ENCODE assay signal across 1 fruit fly cellular context in genomic region chr3L:17999406-18000101, dm6.
TF ChIP-seq lines count a peak whose summit lies in the region.

No protein-coding gene starts in this region.

TF ChIP-seq in whole organism, embryonic, 481 proteins besides CTCF, POLR2A, EP300 and RAD21 (continued from another document and continues in another):
- TF ChIP-seq ken (GFP tag; IDR thresholded peaks at IDR 0.05; lab: Robert Waterston, UW) (peak; percentile 35; the same call in 2 of the 3 replicates), wek (GFP tag; optimal IDR thresholded peaks at IDR 0.05; lab: Kevin White, UChicago) (peak; percentile 21), tx (GFP tag; optimal IDR thresholded peaks at IDR 0.05; lab: Kevin White, UChicago) (peak; percentile 90), CG30020 (tag; optimal IDR thresholded peaks at IDR 0.05; lab: Kevin White, UChicago) (peak; percentile 83), CG15601 (tag; optimal IDR thresholded peaks at IDR 0.05; lab: Kevin White, UChicago) (peak; percentile 91), Nf-YB (GFP tag; optimal IDR thresholded peaks at IDR 0.05; lab: Kevin White, UChicago) (peak; percentile 85), abd-A (tag; optimal IDR thresholded peaks at IDR 0.05; lab: Kevin White, UChicago) (peak; percentile 34), gem (tag; optimal IDR thresholded peaks at IDR 0.05; lab: Kevin White, UChicago) (peak; percentile 95), HLHmδ (GFP tag; optimal IDR thresholded peaks at IDR 0.05; lab: Kevin White, UChicago) (peak; percentile 85), CG17912 (GFP tag; optimal IDR thresholded peaks at IDR 0.05; lab: Kevin White, UChicago) (peak; percentile 72), CG43689 (GFP tag; IDR thresholded peaks at IDR 0.05; lab: Robert Waterston, UW) (0 out of 2 replicates have a peak, but pooled peaks have one; percentile 11), Kr (GFP tag; optimal IDR thresholded peaks at IDR 0.05; lab: Kevin White, UChicago) (no peak), bcd (GFP tag; optimal IDR thresholded peaks at IDR 0.05; lab: Kevin White, UChicago) (peak; percentile 94), Bgb (GFP tag; IDR thresholded peaks at IDR 0.05; lab: Robert Waterston, UW; ENCODE audit: partially characterized antibody) (peak; percentile 56; the same call in 1 of the 2 replicates), Blimp-1 (GFP tag; optimal IDR thresholded peaks at IDR 0.05; lab: Kevin White, UChicago) (peak; percentile 91), CG11695 (GFP tag; IDR thresholded peaks at IDR 0.05; lab: Robert Waterston, UW) (peak; percentile 95), CrebB (tag; optimal IDR thresholded peaks at IDR 0.05; lab: Kevin White, UChicago) (peak; percentile 91), ato (GFP tag; IDR thresholded peaks at IDR 0.05; lab: Robert Waterston, UW; ENCODE audit: partially characterized antibody) (0 out of 2 replicates have a peak, but pooled peaks have one; percentile 31), unc-4 (GFP tag; IDR thresholded peaks at IDR 0.05; lab: Robert Waterston, UW; ENCODE audit: partially characterized antibody) (no peak), sna (GFP tag; IDR thresholded peaks at IDR 0.05; lab: Robert Waterston, UW; ENCODE audit: partially characterized antibody) (no peak), dati (GFP tag; IDR thresholded peaks at IDR 0.05; lab: Robert Waterston, UW) (0 out of 2 replicates have a peak, but pooled peaks have one; percentile 12), bbx (GFP tag; IDR thresholded peaks at IDR 0.05; lab: Robert Waterston, UW; ENCODE audit: partially characterized antibody) (peak; percentile 58), jing (GFP tag; optimal IDR thresholded peaks at IDR 0.05; lab: Kevin White, UChicago) (peak; percentile 79), CG2129 (GFP tag; IDR thresholded peaks at IDR 0.05; lab: Robert Waterston, UW; ENCODE audit: partially characterized antibody) (no peak), ATbp (GFP tag; optimal IDR thresholded peaks at IDR 0.05; lab: Kevin White, UChicago) (peak; percentile 83), Dip2 (GFP tag; IDR thresholded peaks at IDR 0.05; lab: Robert Waterston, UW) (no peak), trh (GFP tag; optimal IDR thresholded peaks at IDR 0.05; lab: Kevin White, UChicago) (peak; percentile 2), seq (GFP tag; IDR thresholded peaks at IDR 0.05; lab: Robert Waterston, UW) (peak; percentile 92), CG8359 (GFP tag; optimal IDR thresholded peaks at IDR 0.05; lab: Kevin White, UChicago; ENCODE audit: borderline replicate concordance) (peak; percentile 86), dpn (GFP tag; optimal IDR thresholded peaks at IDR 0.05; lab: Kevin White, UChicago) (peak; percentile 93 to 94), Atf6 (GFP tag; IDR thresholded peaks at IDR 0.05; lab: Robert Waterston, UW) (peak; percentile 87), CG34376 (GFP tag; optimal IDR thresholded peaks at IDR 0.05; lab: Kevin White, UChicago) (peak; percentile 97), CG4707 (GFP tag; optimal IDR thresholded peaks at IDR 0.05; lab: Kevin White, UChicago) (peak; percentile 78), CG14710 (tag; optimal IDR thresholded peaks at IDR 0.05; lab: Kevin White, UChicago) (peak; percentile 96), Vsx1 (GFP tag; optimal IDR thresholded peaks at IDR 0.05; lab: Kevin White, UChicago) (peak; percentile 75), Sin3A (optimal IDR thresholded peaks at IDR 0.05; lab: Kevin White, UChicago) (no peak), oc (tag; optimal IDR thresholded peaks at IDR 0.05; lab: Kevin White, UChicago) (peak; percentile 89), prd (optimal IDR thresholded peaks at IDR 0.05; lab: Kevin White, UChicago) (no peak), prd (GFP tag; IDR thresholded peaks at IDR 0.05; lab: Robert Waterston, UW) (peak; percentile 84), cas (GFP tag; IDR thresholded peaks at IDR 0.05; lab: Robert Waterston, UW) (no peak; the same call in 1 of the 2 replicates), sd (tag; optimal IDR thresholded peaks at IDR 0.05; lab: Kevin White, UChicago) (peak; percentile 29), Mrtf (GFP tag; IDR thresholded peaks at IDR 0.05; lab: Robert Waterston, UW) (peak; percentile 75), nom (GFP tag; optimal IDR thresholded peaks at IDR 0.05; lab: Kevin White, UChicago) (peak; percentile 89), vfl (GFP tag; optimal IDR thresholded peaks at IDR 0.05; lab: Kevin White, UChicago) (peak; percentile 72), rib (GFP tag; IDR thresholded peaks at IDR 0.05; lab: Robert Waterston, UW) (no peak; the same call in 1 of the 2 replicates), Drgx (GFP tag; IDR thresholded peaks at IDR 0.05; lab: Robert Waterston, UW) (peak; percentile 85), CG4617 (GFP tag; optimal IDR thresholded peaks at IDR 0.05; lab: Kevin White, UChicago; ENCODE audit: borderline replicate concordance) (peak; percentile 80), CG10321 (GFP tag; IDR thresholded peaks at IDR 0.05; lab: Robert Waterston, UW) (peak; percentile 58; the same call in 1 of the 2 replicates), lbe (GFP tag; optimal IDR thresholded peaks at IDR 0.05; lab: Kevin White, UChicago) (peak; percentile 96), Jarid2 (GFP tag; optimal IDR thresholded peaks at IDR 0.05; lab: Kevin White, UChicago) (peak; percentile 96), tio (GFP tag; optimal IDR thresholded peaks at IDR 0.05; lab: Kevin White, UChicago) (peak; percentile 86), CG2202 (tag; optimal IDR thresholded peaks at IDR 0.05; lab: Kevin White, UChicago) (peak; percentile 93), knrl (GFP tag; IDR thresholded peaks at IDR 0.05; lab: Robert Waterston, UW; ENCODE audit: partially characterized antibody) (0 out of 3 replicates have a peak, but pooled peaks have one; percentile 23), vvl (GFP tag; IDR thresholded peaks at IDR 0.05; lab: Robert Waterston, UW) (peak; percentile 91), Dbx (GFP tag; IDR thresholded peaks at IDR 0.05; lab: Robert Waterston, UW) (peak; percentile 77), Rfx (GFP tag; IDR thresholded peaks at IDR 0.05; lab: Robert Waterston, UW) (peak; percentile 88), Hr3 (GFP tag; optimal IDR thresholded peaks at IDR 0.05; lab: Kevin White, UChicago) (peak; percentile 87), lilli (GFP tag; optimal IDR thresholded peaks at IDR 0.05; lab: Kevin White, UChicago) (peak; percentile 96), ara (GFP tag; IDR thresholded peaks at IDR 0.05; lab: Robert Waterston, UW) (peak; percentile 86), NfI (GFP tag; optimal IDR thresholded peaks at IDR 0.05; lab: Kevin White, UChicago) (peak; percentile 88), Bteb2 (GFP tag; optimal IDR thresholded peaks at IDR 0.05; lab: Kevin White, UChicago) (peak; percentile 92), lov (optimal IDR thresholded peaks at IDR 0.05; lab: Kevin White, UChicago) (no peak), lov (GFP tag; IDR thresholded peaks at IDR 0.05; lab: Robert Waterston, UW) (peak; percentile 80; the same call in 1 of the 3 replicates), crp (GFP tag; optimal IDR thresholded peaks at IDR 0.05; lab: Kevin White, UChicago) (peak; percentile 15 to 82), Neu2 (GFP tag; optimal IDR thresholded peaks at IDR 0.05; lab: Kevin White, UChicago; ENCODE audit: borderline replicate concordance) (peak; percentile 93), row (GFP tag; IDR thresholded peaks at IDR 0.05; lab: Robert Waterston, UW) (peak; percentile 98), ac (GFP tag; optimal IDR thresholded peaks at IDR 0.05; lab: Kevin White, UChicago) (peak; percentile 91), CG10979 (tag; optimal IDR thresholded peaks at IDR 0.05; lab: Kevin White, UChicago) (peak; percentile 97), tup (GFP tag; optimal IDR thresholded peaks at IDR 0.05; lab: Kevin White, UChicago) (peak; percentile 75), HmgD (GFP tag; optimal IDR thresholded peaks at IDR 0.05; lab: Kevin White, UChicago) (peak; percentile 92), CG6765 (GFP tag; optimal IDR thresholded peaks at IDR 0.05; lab: Kevin White, UChicago) (peak; percentile 93), grn (GFP tag; optimal IDR thresholded peaks at IDR 0.05; lab: Kevin White, UChicago) (peak; percentile 90), Sry-δ (GFP tag; optimal IDR thresholded peaks at IDR 0.05; lab: Kevin White, UChicago) (peak; percentile 62), Deaf1 (tag; optimal IDR thresholded peaks at IDR 0.05; lab: Kevin White, UChicago) (peak; percentile 85), CG2678 (tag; optimal IDR thresholded peaks at IDR 0.05; lab: Kevin White, UChicago) (peak; percentile 97), tll (GFP tag; optimal IDR thresholded peaks at IDR 0.05; lab: Kevin White, UChicago) (peak; percentile 72 to 76), CG7928 (GFP tag; optimal IDR thresholded peaks at IDR 0.05; lab: Kevin White, UChicago) (peak; percentile 65), Meics (GFP tag; optimal IDR thresholded peaks at IDR 0.05; lab: Kevin White, UChicago) (peak; percentile 95), sim (GFP tag; IDR thresholded peaks at IDR 0.05; lab: Robert Waterston, UW) (peak; percentile 85), CG10431 (GFP tag; optimal IDR thresholded peaks at IDR 0.05; lab: Kevin White, UChicago) (peak; percentile 79), fd96Cb (tag; optimal IDR thresholded peaks at IDR 0.05; lab: Kevin White, UChicago) (peak; percentile 91), ind (GFP tag; optimal IDR thresholded peaks at IDR 0.05; lab: Kevin White, UChicago) (peak; percentile 88), CG18011 (GFP tag; optimal IDR thresholded peaks at IDR 0.05; lab: Kevin White, UChicago) (peak; percentile 80), dysf (GFP tag; IDR thresholded peaks at IDR 0.05; lab: Robert Waterston, UW) (peak; percentile 92), jigr1 (GFP tag; IDR thresholded peaks at IDR 0.05; lab: Robert Waterston, UW) (peak; percentile 70; the same call in 2 of the 3 replicates), BEAF-32 (GFP tag; optimal IDR thresholded peaks at IDR 0.05; lab: Kevin White, UChicago) (peak; percentile 11), lola (GFP tag; optimal IDR thresholded peaks at IDR 0.05; lab: Kevin White, UChicago) (peak in 1 of 3 experiments; percentile 97), CG11456 (GFP tag; IDR thresholded peaks at IDR 0.05; lab: Robert Waterston, UW) (peak; percentile 42; the same call in 2 of the 3 replicates), CG7987 (GFP tag; optimal IDR thresholded peaks at IDR 0.05; lab: Kevin White, UChicago) (peak; percentile 74), Hsf (GFP tag; optimal IDR thresholded peaks at IDR 0.05; lab: Kevin White, UChicago) (peak; percentile 92), CG7556 (GFP tag; optimal IDR thresholded peaks at IDR 0.05; lab: Kevin White, UChicago) (peak; percentile 94), pan (optimal IDR thresholded peaks at IDR 0.05; lab: Kevin White, UChicago) (no peak), pan (GFP tag; optimal IDR thresholded peaks at IDR 0.05 in 1 of 2, IDR thresholded peaks at IDR 0.05 in 1 of 2) (peak in 1 of 2 experiments; percentile 82), Dad (GFP tag; optimal IDR thresholded peaks at IDR 0.05; lab: Kevin White, UChicago) (peak; percentile 96), CG17385 (GFP tag; optimal IDR thresholded peaks at IDR 0.05; lab: Kevin White, UChicago) (peak; percentile 89), CoRest (tag; optimal IDR thresholded peaks at IDR 0.05; lab: Kevin White, UChicago) (peak; percentile 96), CG33213 (GFP tag; optimal IDR thresholded peaks at IDR 0.05; lab: Kevin White, UChicago) (peak; percentile 89), CG8388 (GFP tag; optimal IDR thresholded peaks at IDR 0.05; lab: Kevin White, UChicago) (peak; percentile 91), CG42726 (GFP tag; IDR thresholded peaks at IDR 0.05; lab: Robert Waterston, UW; ENCODE audit: partially characterized antibody) (peak; percentile 70), CG7786 (GFP tag; optimal IDR thresholded peaks at IDR 0.05; lab: Kevin White, UChicago) (peak; percentile 95), CG15696 (tag; optimal IDR thresholded peaks at IDR 0.05; lab: Kevin White, UChicago) (peak; percentile 94), Hr39 (optimal IDR thresholded peaks at IDR 0.05; lab: Kevin White, UChicago) (no peak), gro (GFP tag; optimal IDR thresholded peaks at IDR 0.05; lab: Kevin White, UChicago) (peak; percentile 94), chif (GFP tag; optimal IDR thresholded peaks at IDR 0.05; lab: Kevin White, UChicago) (peak; percentile 93 to 94), gfzf (GFP tag; optimal IDR thresholded peaks at IDR 0.05; lab: Kevin White, UChicago) (no peak), zf30C (GFP tag; optimal IDR thresholded peaks at IDR 0.05; lab: Kevin White, UChicago) (peak; percentile 54), Tbp (GFP tag; optimal IDR thresholded peaks at IDR 0.05; lab: Kevin White, UChicago) (no peak), slbo (GFP tag; IDR thresholded peaks at IDR 0.05; lab: Robert Waterston, UW) (peak; percentile 61), CG12155 (GFP tag; optimal IDR thresholded peaks at IDR 0.05; lab: Kevin White, UChicago) (peak; percentile 76), slp2 (GFP tag; optimal IDR thresholded peaks at IDR 0.05; lab: Kevin White, UChicago) (peak; percentile 94), CG3065 (GFP tag; optimal IDR thresholded peaks at IDR 0.05; lab: Kevin White, UChicago) (peak; percentile 71), nau (GFP tag; optimal IDR thresholded peaks at IDR 0.05; lab: Kevin White, UChicago) (peak; percentile 95), CG3407 (GFP tag; optimal IDR thresholded peaks at IDR 0.05; lab: Kevin White, UChicago) (peak; percentile 72), HLH4C (GFP tag; IDR thresholded peaks at IDR 0.05; lab: Robert Waterston, UW; ENCODE audit: partially characterized antibody) (0 out of 3 replicates have a peak, but pooled peaks have one; percentile 12), nerfin-1 (tag; optimal IDR thresholded peaks at IDR 0.05; lab: Kevin White, UChicago) (peak; percentile 94), H2.0 (GFP tag; IDR thresholded peaks at IDR 0.05; lab: Robert Waterston, UW) (peak; percentile 79), crol (GFP tag; IDR thresholded peaks at IDR 0.05; lab: Robert Waterston, UW) (no peak; the same call in 1 of the 2 replicates), kay (GFP tag; optimal IDR thresholded peaks at IDR 0.05; lab: Kevin White, UChicago) (peak; percentile 86), CG6254 (GFP tag; optimal IDR thresholded peaks at IDR 0.05; lab: Kevin White, UChicago) (peak; percentile 81), Stat92E (GFP tag; optimal IDR thresholded peaks at IDR 0.05; lab: Kevin White, UChicago) (peak in 1 of 3 experiments; percentile 88), CG18599 (GFP tag; optimal IDR thresholded peaks at IDR 0.05; lab: Kevin White, UChicago) (peak; percentile 96), CG10462 (GFP tag; optimal IDR thresholded peaks at IDR 0.05; lab: Kevin White, UChicago) (peak; percentile 92), CG12659 (GFP tag; optimal IDR thresholded peaks at IDR 0.05; lab: Kevin White, UChicago) (peak; percentile 96), org-1 (GFP tag; optimal IDR thresholded peaks at IDR 0.05; lab: Kevin White, UChicago) (peak; percentile 89), CG32767 (GFP tag; IDR thresholded peaks at IDR 0.05; lab: Robert Waterston, UW) (peak; percentile 94), CG15011 (GFP tag; optimal IDR thresholded peaks at IDR 0.05; lab: Kevin White, UChicago) (peak; percentile 90)
